Worm (Caenorhabditis elegans) whole organism, late embryonic: ENCODE results near the gene spsb-2.

ENCODE experiments used
- F13H6.1 ChIP-seq: sonication (generic microtip); optimal IDR thresholded peaks from 2 replicates; lab custom pipeline; 2016; ENCODE audit warnings: missing genetic modification characterization, missing compliant biosample characterization
- mec-3 ChIP-seq: sonication (generic microtip); optimal IDR thresholded peaks from 2 replicates; lab custom pipeline; 2016; ENCODE audit warnings: borderline replicate concordance, missing genetic modification characterization, missing compliant biosample characterization
- pag-3 ChIP-seq: sonication (generic microtip); optimal IDR thresholded peaks from 2 replicates; lab custom pipeline; 2016; ENCODE audit warnings: missing compliant biosample characterization, missing genetic modification characterization, borderline replicate concordance
- tbx-2 ChIP-seq: sonication (generic microtip); optimal IDR thresholded peaks from 2 replicates; lab custom pipeline; 2016; ENCODE audit warnings: missing genetic modification characterization, missing compliant biosample characterization
- unc-42 ChIP-seq: sonication (generic microtip); optimal IDR thresholded peaks from 2 replicates; lab custom pipeline; 2016; ENCODE audit warnings: missing genotype, missing genetic modification characterization, missing compliant biosample characterization

DNA sequence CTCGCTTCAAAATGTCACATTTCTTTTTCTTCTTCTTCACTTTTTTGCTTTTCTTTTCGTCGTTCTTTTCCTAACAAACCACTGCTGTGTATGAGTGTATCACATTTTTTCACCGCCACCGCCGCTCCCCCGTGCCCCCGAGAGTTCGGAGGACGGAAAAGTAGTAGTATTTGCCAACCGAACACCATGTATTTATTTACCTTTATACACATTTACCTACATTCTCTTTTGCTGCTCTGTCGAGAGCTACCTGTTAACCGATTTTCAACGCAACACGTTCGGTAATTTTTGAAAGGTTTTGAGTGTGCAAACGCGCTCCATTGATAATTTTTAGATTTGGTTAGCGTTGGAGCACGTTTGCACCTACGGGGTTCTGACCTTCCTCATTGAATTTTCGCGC is 23.9 kb upstream of the spsb-2 start:
- TF ChIP-seq tbx-2 (tag; lab: Kevin White, UChicago): no peak
- TF ChIP-seq mec-3 (tag; lab: Kevin White, UChicago): no peak
- no peak for TF ChIP-seq unc-42 (tag; lab: Kevin White, UChicago)
- no peak for TF ChIP-seq F13H6.1
- no peak for TF ChIP-seq pag-3 (tag; lab: Kevin White, UChicago)
